Fruit fly (Drosophila melanogaster): Measurements from ENCODE around the gene Rilpl.

DNA sequence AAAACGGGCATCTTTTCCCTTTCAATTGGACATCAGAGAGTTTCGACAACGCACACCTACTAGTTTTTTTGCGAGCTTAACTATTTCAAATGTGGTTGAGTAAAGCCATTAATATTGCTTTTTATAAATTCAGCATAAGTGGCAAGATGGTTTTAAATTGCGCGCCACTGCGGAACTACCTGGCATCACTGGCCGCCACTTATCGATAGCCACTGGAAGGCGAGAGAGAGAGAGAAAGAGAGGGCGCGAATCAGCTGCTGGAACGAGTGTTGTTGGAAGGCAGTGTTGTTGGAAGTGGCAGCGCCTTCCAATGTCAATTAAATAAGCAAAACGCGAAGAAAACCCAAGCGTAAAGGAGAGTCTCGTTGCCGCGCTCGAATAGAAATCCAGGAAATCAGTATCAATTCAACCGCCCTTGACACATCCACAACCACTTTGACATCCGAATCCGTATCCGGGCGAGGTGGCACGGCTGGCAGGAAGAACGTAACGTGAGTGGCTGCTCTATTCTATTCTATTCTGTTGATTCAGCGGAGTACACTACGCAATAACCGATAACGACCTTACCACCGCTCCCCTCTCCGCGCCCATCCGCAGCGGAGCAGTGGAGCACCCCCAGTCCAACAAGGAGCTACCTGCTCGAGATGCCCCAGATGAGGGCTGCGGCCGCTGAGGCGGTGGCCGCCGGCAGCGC lies 17.4 kb upstream of the Rilpl start, which contains the start of gene AMPKalpha:
- TF ChIP-seq Ets98B (GFP tag; IDR thresholded peaks at IDR 0.05) (no peak), CG4496 (GFP tag; IDR thresholded peaks at IDR 0.05) (no peak), CG13204 (GFP tag; optimal IDR thresholded peaks at IDR 0.05) (no peak), CG14655 (GFP tag; optimal IDR thresholded peaks at IDR 0.05) (no peak), rn (GFP tag; IDR thresholded peaks at IDR 0.05) (no peak)

Data from whole organism, pupa.